Fruit fly (Drosophila melanogaster) whole organism, adult: ENCODE results near the gene CG7606.

Experiments
- CG11617 ChIP-seq: fragments of 200-800 bp; sonication (Bioruptor generic); optimal IDR thresholded peaks from 2 replicates; lab custom pipeline; 2017; ENCODE audit warnings: mild to moderate bottlenecking, missing biosample characterization, missing genetic modification reagents, missing genetic modification characterization
- CG12768 ChIP-seq: fragments of 200-800 bp; sonication (Bioruptor generic); optimal IDR thresholded peaks from 2 replicates; lab custom pipeline; 2017; ENCODE audit warnings: missing biosample characterization, missing genetic modification characterization, mild to moderate bottlenecking, moderate library complexity, missing genetic modification reagents
- CG14711 ChIP-seq: fragments of 200-800 bp; sonication (Bioruptor generic); optimal IDR thresholded peaks from 2 replicates; lab custom pipeline; 2018; ENCODE audit warnings: missing biosample characterization, mild to moderate bottlenecking, missing genetic modification characterization, moderate library complexity
- CG1620 ChIP-seq: fragments of 200-800 bp; sonication (Bioruptor generic); optimal IDR thresholded peaks from 2 replicates; lab custom pipeline; 2016; ENCODE audit warnings: missing biosample characterization, missing genetic modification characterization
- CG33017 ChIP-seq: fragments of 200-800 bp; sonication (Bioruptor generic); optimal IDR thresholded peaks from 2 replicates; lab custom pipeline; 2018; ENCODE audit warnings: missing biosample characterization, mild to moderate bottlenecking, missing genetic modification characterization, moderate library complexity
- CG5204 ChIP-seq: fragments of 200-800 bp; sonication (Bioruptor generic); optimal IDR thresholded peaks from 2 replicates; lab custom pipeline; 2016; ENCODE audit warnings: missing biosample characterization, missing genetic modification characterization
- CG7045 ChIP-seq: fragments of 200-800 bp; sonication (Bioruptor generic); optimal IDR thresholded peaks from 2 replicates; lab custom pipeline; 2017; ENCODE audit warnings: missing biosample characterization, mild to moderate bottlenecking, missing genetic modification characterization
- CG7101 ChIP-seq: fragments of 200-800 bp; sonication (Bioruptor generic); optimal IDR thresholded peaks from 2 replicates; lab custom pipeline; 2018; ENCODE audit warnings: missing biosample characterization, mild to moderate bottlenecking, missing genetic modification characterization, moderate library complexity
- Clk ChIP-seq: fragments of 200-800 bp; sonication (Bioruptor generic); optimal IDR thresholded peaks from 2 replicates; lab custom pipeline; 2017; ENCODE audit warnings: missing biosample characterization, missing genetic modification characterization
- Crg-1 ChIP-seq: fragments of 200-800 bp; sonication (Bioruptor generic); optimal IDR thresholded peaks from 2 replicates; lab custom pipeline; 2016; ENCODE audit warnings: missing biosample characterization, missing genetic modification characterization
- Hr96 ChIP-seq: fragments of 200-800 bp; sonication (Bioruptor generic); optimal IDR thresholded peaks from 2 replicates; lab custom pipeline; 2016; ENCODE audit warnings: missing biosample characterization, missing genetic modification characterization
- Mnt ChIP-seq: fragments of 200-800 bp; sonication (Bioruptor generic); optimal IDR thresholded peaks from 2 replicates; lab custom pipeline; 2016; ENCODE audit warnings: missing biosample characterization, mild to moderate bottlenecking, missing genetic modification characterization
- bab1 ChIP-seq: fragments of 200-800 bp; sonication (Bioruptor generic); optimal IDR thresholded peaks from 3 replicates; lab custom pipeline; 2019; ENCODE audit warnings: missing biosample characterization, mild to moderate bottlenecking, missing genetic modification characterization, moderate library complexity
- cic ChIP-seq: fragments of 200-800 bp; sonication (Bioruptor generic); optimal IDR thresholded peaks from 2 replicates; lab custom pipeline; 2017; ENCODE audit warnings: missing biosample characterization, mild to moderate bottlenecking, missing genetic modification characterization, moderate library complexity
- cnc ChIP-seq, 2 experiments: fragments of >200 bp; optimal IDR thresholded peaks; 2 replicates each; lab custom pipeline; 2017
- kay ChIP-seq: fragments of 200-800 bp; sonication (Bioruptor generic); peaks from one replicate; lab custom pipeline; 2016; ENCODE audit warnings: missing biosample characterization, missing genetic modification characterization, borderline replicate concordance
- ovo ChIP-seq: fragments of 200-800 bp; sonication (Bioruptor generic); optimal IDR thresholded peaks from 2 replicates; lab custom pipeline; 2016; ENCODE audit warnings: missing biosample characterization, missing genetic modification characterization
- pad ChIP-seq: fragments of 200-800 bp; sonication (Bioruptor generic); optimal IDR thresholded peaks from 3 replicates; lab custom pipeline; 2017; ENCODE audit warnings: missing biosample characterization, missing genetic modification characterization, mild to moderate bottlenecking, moderate library complexity, missing genetic modification reagents
- tj ChIP-seq: fragments of 200-800 bp; sonication (Bioruptor generic); optimal IDR thresholded peaks from 3 replicates; lab custom pipeline; 2017; ENCODE audit warnings: missing biosample characterization, mild to moderate bottlenecking, missing genetic modification characterization, moderate library complexity
- toe ChIP-seq: fragments of 200-800 bp; sonication (Bioruptor generic); optimal IDR thresholded peaks from 2 replicates; lab custom pipeline; 2016; ENCODE audit warnings: missing biosample characterization, missing genetic modification characterization

The CG7606 gene

dm6 chr3R:17566619-17567489 lies 29.5 kb upstream of the CG7606 start:
- TF ChIP-seq CG14711 (tag; lab: Kevin White, UChicago) (no peak), pad (peak; percentile 0)

- TF ChIP-seq ovo (GFP tag; lab: Kevin White, UChicago): no peak
- no peak for TF ChIP-seq Mnt (GFP tag; lab: Kevin White, UChicago)
- TF ChIP-seq cic (GFP tag; lab: Kevin White, UChicago): no peak
- no peak for TF ChIP-seq cnc (optimal IDR thresholded peaks at IDR 0.05; lab: Kevin White, UChicago)
- TF ChIP-seq CG12768 (GFP tag; lab: Kevin White, UChicago): no peak
- TF ChIP-seq CG1620 (GFP tag; lab: Kevin White, UChicago): no peak
- TF ChIP-seq CG7045 (GFP tag; lab: Kevin White, UChicago): no peak
- no peak for TF ChIP-seq bab1 (GFP tag; lab: Kevin White, UChicago)
- TF ChIP-seq tj (GFP tag; lab: Kevin White, UChicago): no peak
- TF ChIP-seq CG14711 (tag; lab: Kevin White, UChicago): no peak
- TF ChIP-seq pad: no peak
- no peak for TF ChIP-seq CG11617
- no peak for TF ChIP-seq kay (GFP tag; lab: Kevin White, UChicago)
- TF ChIP-seq CG5204 (GFP tag; lab: Kevin White, UChicago): no peak
- TF ChIP-seq Crg-1: no peak
- no peak for TF ChIP-seq Clk (GFP tag; lab: Kevin White, UChicago)
- no peak for TF ChIP-seq toe (GFP tag; lab: Kevin White, UChicago)
Measured at dm6 chr3R:17583658-17584460, 12.5 kb upstream of the CG7606 start.

- no peak for TF ChIP-seq bab1 (GFP tag; lab: Kevin White, UChicago)
- TF ChIP-seq cic (GFP tag; lab: Kevin White, UChicago): no peak
Measured at dm6 chr3R:17588805-17589204, 7.5 kb upstream of the CG7606 start.

- TF ChIP-seq CG7045 (GFP tag; lab: Kevin White, UChicago) (no peak), CG14711 (tag; lab: Kevin White, UChicago) (no peak), CG33017 (tag; lab: Kevin White, UChicago) (no peak), CG12768 (GFP tag; lab: Kevin White, UChicago) (no peak)
Measured at dm6 chr3R:17591831-17592230, 4.5 kb upstream of the CG7606 start.

dm6 chr3R:17593470-17593869 lies 2.9 kb upstream of the CG7606 start:
- TF ChIP-seq Hr96: no peak
- TF ChIP-seq CG33017 (tag; lab: Kevin White, UChicago): no peak
- no peak for TF ChIP-seq CG14711 (tag; lab: Kevin White, UChicago)
- no peak for TF ChIP-seq tj (GFP tag; lab: Kevin White, UChicago)
- TF ChIP-seq CG7101 (tag; lab: Kevin White, UChicago): no peak
- no peak for TF ChIP-seq CG7045 (GFP tag; lab: Kevin White, UChicago)
- no peak for TF ChIP-seq ovo (GFP tag; lab: Kevin White, UChicago)
- no peak for TF ChIP-seq toe (GFP tag; lab: Kevin White, UChicago)
- TF ChIP-seq Clk (GFP tag; lab: Kevin White, UChicago): no peak
- TF ChIP-seq cnc (optimal IDR thresholded peaks at IDR 0.05; lab: Kevin White, UChicago): no peak
- no peak for TF ChIP-seq pad
- no peak for TF ChIP-seq Crg-1
- no peak for TF ChIP-seq CG11617
- TF ChIP-seq Mnt (GFP tag; lab: Kevin White, UChicago): no peak

dm6 chr3R:17594086-17594485 lies 2.2 kb upstream of the CG7606 start, which contains the start of gene Sgs5bis:
TSS of gene Sgs5bis (plus strand) at chr3R:17594386.
- TF ChIP-seq CG7101 (tag; lab: Kevin White, UChicago) (no peak), pad (no peak), CG11617 (no peak), toe (GFP tag; lab: Kevin White, UChicago) (no peak), Crg-1 (no peak), CG1620 (GFP tag; lab: Kevin White, UChicago) (no peak), cnc (optimal IDR thresholded peaks at IDR 0.05; lab: Kevin White, UChicago) (no peak), Mnt (GFP tag; lab: Kevin White, UChicago) (no peak), CG14711 (tag; lab: Kevin White, UChicago) (no peak), kay (GFP tag; lab: Kevin White, UChicago) (no peak), Hr96 (no peak), Clk (GFP tag; lab: Kevin White, UChicago) (no peak), tj (GFP tag; lab: Kevin White, UChicago) (no peak), CG33017 (tag; lab: Kevin White, UChicago) (no peak)
